Worm (Caenorhabditis elegans): Measurements from ENCODE around the gene tbx-7.
A peak's percentile ranks its signal among the peaks of the same experiment; 100 is the strongest.

The tbx-7 gene

ce11 chrIII:6028432-6028831 lies at the start of gene tbx-7:
Gene tbx-7, minus strand, starts transcription at chrIII:6028532.
- TF ChIP-seq nhr-28 (tag; optimal IDR thresholded peaks at IDR 0.05) (no peak), bed-3 (GFP tag; optimal IDR thresholded peaks at IDR 0.05) (no peak), ceh-83 (GFP tag; optimal IDR thresholded peaks at IDR 0.05) (no peak), lsy-2 (tag; optimal IDR thresholded peaks at IDR 0.05) (no peak), sptf-1 (tag; optimal IDR thresholded peaks at IDR 0.05) (no peak)

ce11 chrIII:6077973-6078372 lies 49.6 kb upstream of the tbx-7 start:
- TF ChIP-seq nhr-28 (tag; optimal IDR thresholded peaks at IDR 0.05), result no peak
- TF ChIP-seq hlh-1 (tag; optimal IDR thresholded peaks at IDR 0.05), result no peak
- TF ChIP-seq nhr-12 (tag; optimal IDR thresholded peaks at IDR 0.05), result no peak
- TF ChIP-seq mab-5 (tag; optimal IDR thresholded peaks at IDR 0.05), result peak; percentile 11
- no peak for TF ChIP-seq drap-1 (GFP tag; optimal IDR thresholded peaks at IDR 0.05)
- TF ChIP-seq ces-1 (GFP tag; optimal IDR thresholded peaks at IDR 0.05), result peak; percentile 91
- no peak for TF ChIP-seq ceh-39 (tag; optimal IDR thresholded peaks at IDR 0.05)
- TF ChIP-seq sem-2 (GFP tag; optimal IDR thresholded peaks at IDR 0.05), result no peak
- TF ChIP-seq ceh-83 (GFP tag; optimal IDR thresholded peaks at IDR 0.05), result no peak
- no peak for TF ChIP-seq flh-1 (GFP tag; optimal IDR thresholded peaks at IDR 0.05)
- no peak for TF ChIP-seq unc-62 (GFP tag; optimal IDR thresholded peaks at IDR 0.05)
- TF ChIP-seq elt-1 (tag; optimal IDR thresholded peaks at IDR 0.05; ENCODE audit: borderline replicate concordance, insufficient read depth), result no peak
- no peak for TF ChIP-seq lin-13 (tag; optimal IDR thresholded peaks at IDR 0.05)
- TF ChIP-seq ham-2 (GFP tag; optimal IDR thresholded peaks at IDR 0.05), result no peak

- TF ChIP-seq mls-2 (tag; optimal IDR thresholded peaks at IDR 0.05) (no peak), ces-1 (GFP tag; optimal IDR thresholded peaks at IDR 0.05) (peak; percentile 91), pha-4 (tag; optimal IDR thresholded peaks at IDR 0.05) (no peak), bed-3 (GFP tag; optimal IDR thresholded peaks at IDR 0.05) (no peak), hlh-1 (tag; optimal IDR thresholded peaks at IDR 0.05) (no peak), nhr-237 (tag; optimal IDR thresholded peaks at IDR 0.05) (peak; percentile 4), zip-8 (tag; optimal IDR thresholded peaks at IDR 0.05) (no peak), blmp-1 (tag; optimal IDR thresholded peaks at IDR 0.05) (peak; percentile 1), ztf-11 (tag; optimal IDR thresholded peaks at IDR 0.05) (no peak)
Measured at ce11 chrIII:6073673-6074331, 45.5 kb upstream of the tbx-7 start.

ce11 chrIII:6072937-6073336 lies 44.6 kb upstream of the tbx-7 start:
- no peak for TF ChIP-seq lin-13 (tag; optimal IDR thresholded peaks at IDR 0.05)
- peak; percentile 89 for TF ChIP-seq ces-1 (GFP tag; optimal IDR thresholded peaks at IDR 0.05)

- TF ChIP-seq mls-2 (tag; optimal IDR thresholded peaks at IDR 0.05) (no peak), ham-2 (GFP tag; optimal IDR thresholded peaks at IDR 0.05) (no peak), mep-1 (tag; optimal IDR thresholded peaks at IDR 0.05) (no peak), nhr-237 (tag; optimal IDR thresholded peaks at IDR 0.05) (no peak), ces-1 (GFP tag; optimal IDR thresholded peaks at IDR 0.05) (no peak), ceh-43 (GFP tag; optimal IDR thresholded peaks at IDR 0.05) (no peak), pha-4 (tag; optimal IDR thresholded peaks at IDR 0.05) (no peak), cnd-1 (tag; optimal IDR thresholded peaks at IDR 0.05) (no peak), nhr-76 (tag; optimal IDR thresholded peaks at IDR 0.05) (no peak), M03D4.4 (tag; optimal IDR thresholded peaks at IDR 0.05) (no peak), nhr-28 (tag; optimal IDR thresholded peaks at IDR 0.05) (no peak)
Measured at ce11 chrIII:6067557-6067956, 39.2 kb upstream of the tbx-7 start, which contains the start of gene mapk-15. Gene mapk-15, plus strand, starts transcription at chrIII:6067857.

- TF ChIP-seq sem-2 (GFP tag; optimal IDR thresholded peaks at IDR 0.05), result no peak
- TF ChIP-seq lin-13 (tag; optimal IDR thresholded peaks at IDR 0.05), result no peak
- no peak for TF ChIP-seq elt-3 (tag; optimal IDR thresholded peaks at IDR 0.05)
- TF ChIP-seq flh-1 (GFP tag; optimal IDR thresholded peaks at IDR 0.05), result no peak
- TF ChIP-seq hlh-1 (tag; optimal IDR thresholded peaks at IDR 0.05), result no peak
- no peak for TF ChIP-seq ces-1 (GFP tag; optimal IDR thresholded peaks at IDR 0.05)
- TF ChIP-seq nhr-2 (tag; optimal IDR thresholded peaks at IDR 0.05), result no peak
- TF ChIP-seq lin-32 (GFP tag; optimal IDR thresholded peaks at IDR 0.05), result no peak
- no peak for TF ChIP-seq blmp-1 (tag; optimal IDR thresholded peaks at IDR 0.05)
- TF ChIP-seq ceh-83 (GFP tag; optimal IDR thresholded peaks at IDR 0.05), result no peak
- TF ChIP-seq unc-120 (tag; optimal IDR thresholded peaks at IDR 0.05; ENCODE audit: poor library complexity, severe bottlenecking), result no peak
- no peak for TF ChIP-seq lsy-2 (tag; optimal IDR thresholded peaks at IDR 0.05)
- TF ChIP-seq ceh-39 (tag; optimal IDR thresholded peaks at IDR 0.05), result no peak
Measured at ce11 chrIII:6056770-6057169, 28.4 kb upstream of the tbx-7 start, which contains the start of gene clc-10. Gene clc-10, plus strand, starts transcription at chrIII:6057070.
